Worm (Caenorhabditis elegans) whole organism, young adult: ENCODE data around the gene F18E9.3.
"Not testable (repeated sequence)": the region's sequence is repeated elsewhere in the genome, so short reads cannot be mapped to it uniquely, and the experiment has no call there.

Experiments
- D2030.7 ChIP-seq: fragments of 200-800 bp; sonication (Bioruptor generic); IDR thresholded peaks from 2 replicates; pipeline ENCODE4 v1.3.6; 2022; ENCODE audit warnings: missing genetic modification reagents, missing genetic modification characterization, missing compliant biosample characterization
- F55B11.4 ChIP-seq: sonication (generic microtip); optimal IDR thresholded peaks from 2 replicates; lab custom pipeline; 2016; ENCODE audit warnings: missing compliant biosample characterization, missing genetic modification characterization, borderline replicate concordance; ENCODE audit not compliant: insufficient read depth
- ceh-27 ChIP-seq: fragments of 200-800 bp; sonication (Bioruptor generic); optimal IDR thresholded peaks from 2 replicates; lab custom pipeline; 2018; ENCODE audit warnings: mild to moderate bottlenecking, missing genetic modification characterization, moderate library complexity, missing compliant biosample characterization
- nfya-2 ChIP-seq: fragments of 200-800 bp; sonication (Bioruptor generic); IDR thresholded peaks from 2 replicates; pipeline ENCODE4 v1.3.6; 2022; ENCODE audit warnings: missing genetic modification reagents, missing genetic modification characterization, missing compliant biosample characterization
- unc-130 ChIP-seq: sonication (generic microtip); optimal IDR thresholded peaks from 2 replicates; lab custom pipeline; 2016; ENCODE audit warnings: missing genetic modification reagents, missing genetic modification characterization, missing compliant biosample characterization
- ztf-26 ChIP-seq: sonication (generic microtip); optimal IDR thresholded peaks from 2 replicates; lab custom pipeline; 2017; ENCODE audit warnings: missing genetic modification characterization, missing compliant biosample characterization
- ztf-6 ChIP-seq: fragments of 200-800 bp; sonication (Bioruptor generic); IDR thresholded peaks from 2 replicates; pipeline ENCODE4 v1.3.6; 2022; ENCODE audit warnings: missing genetic modification reagents, missing genetic modification characterization, missing compliant biosample characterization

DNA sequence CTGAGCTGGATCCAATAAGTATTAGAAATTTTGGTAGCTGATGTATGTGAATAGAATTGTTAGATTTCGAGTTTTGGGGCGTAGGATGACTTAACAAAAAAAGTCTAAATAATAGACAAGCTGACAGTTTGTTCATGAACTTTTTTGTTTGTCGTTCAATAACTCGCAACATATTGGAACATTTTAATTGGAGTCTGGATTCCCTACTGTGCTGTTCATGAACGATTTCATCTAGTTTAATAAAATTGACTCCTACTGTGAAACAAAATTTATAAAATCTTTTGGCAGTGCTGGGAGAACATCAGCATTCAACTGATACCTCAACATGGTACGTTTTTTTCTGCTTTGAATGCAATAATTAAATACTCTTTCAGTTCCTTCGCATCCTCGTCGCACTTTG lies 44.4 kb upstream of the F18E9.3 start, which contains the start of gene nspc-7:
- TF ChIP-seq F55B11.4 (tag; lab: Kevin White, UChicago); nfya-2 (GFP tag; lab: Robert Waterston, UW); unc-130 (GFP tag; lab: Kevin White, UChicago); D2030.7 (GFP tag; lab: Robert Waterston, UW); ztf-26 (tag; lab: Kevin White, UChicago); ceh-27 (GFP tag; lab: Kevin White, UChicago); ztf-6 (GFP tag; lab: Robert Waterston, UW): not testable (repeated sequence)
